Worm (Caenorhabditis elegans) whole organism, young adult: ENCODE data around the gene rsp-6.
A peak's percentile ranks its signal among the peaks of the same experiment; 100 is the strongest.

Source experiments
- B0336.3 ChIP-seq: fragments of 200-800 bp; sonication (Bioruptor generic); IDR thresholded peaks from 2 replicates; pipeline ENCODE4 v1.3.6; 2022; ENCODE audit warnings: missing genetic modification characterization, missing compliant biosample characterization
- F10E7.11 ChIP-seq: sonication (generic microtip); optimal IDR thresholded peaks from 2 replicates; lab custom pipeline; 2017; ENCODE audit warnings: mild to moderate bottlenecking, missing genetic modification characterization, moderate library complexity, missing compliant biosample characterization
- F23B12.7 ChIP-seq: sonication (generic microtip); optimal IDR thresholded peaks from 2 replicates; lab custom pipeline; 2017; ENCODE audit warnings: missing genetic modification characterization, mild to moderate bottlenecking, missing compliant biosample characterization, antibody characterized with exemption, moderate library complexity; ENCODE audit not compliant: insufficient read depth
- F33H1.4 ChIP-seq: fragments of 200-800 bp; sonication (Bioruptor generic); IDR thresholded peaks from 2 replicates; pipeline ENCODE4 v1.3.6; 2022; ENCODE audit warnings: missing genetic modification reagents, missing genetic modification characterization, missing compliant biosample characterization
- F49E8.2 ChIP-seq: sonication (generic microtip); optimal IDR thresholded peaks from 3 replicates; lab custom pipeline; 2017; ENCODE audit warnings: missing genetic modification characterization, mild to moderate bottlenecking, missing compliant biosample characterization, antibody characterized with exemption, moderate library complexity; ENCODE audit not compliant: insufficient read depth
- F55B11.4 ChIP-seq: sonication (generic microtip); optimal IDR thresholded peaks from 2 replicates; lab custom pipeline; 2016; ENCODE audit warnings: missing compliant biosample characterization, missing genetic modification characterization, borderline replicate concordance; ENCODE audit not compliant: insufficient read depth
- T07F8.4 ChIP-seq: sonication (generic microtip); optimal IDR thresholded peaks from 2 replicates; lab custom pipeline; 2016; ENCODE audit warnings: mild to moderate bottlenecking, missing genetic modification characterization, moderate library complexity, missing compliant biosample characterization
- T26A5.8 ChIP-seq: sonication (generic microtip); optimal IDR thresholded peaks from 2 replicates; lab custom pipeline; 2016; ENCODE audit warnings: missing genetic modification characterization, missing compliant biosample characterization
- Y53G8AR.9 ChIP-seq: fragments of 200-800 bp; sonication (Bioruptor generic); conservative IDR thresholded peaks from 2 replicates; pipeline ENCODE4 v1.3.6; 2022; ENCODE audit warnings: missing genetic modification reagents, missing genetic modification characterization, missing compliant biosample characterization
- Y79H2A.3 ChIP-seq: fragments of 200-800 bp; sonication (Bioruptor generic); conservative IDR thresholded peaks from 2 replicates; pipeline ENCODE4 v1.3.6; 2022; ENCODE audit warnings: missing genetic modification reagents, missing genetic modification characterization, missing compliant biosample characterization
- ZK185.1 ChIP-seq: sonication (generic microtip); optimal IDR thresholded peaks from 2 replicates; lab custom pipeline; 2016; ENCODE audit warnings: mild to moderate bottlenecking, missing genetic modification characterization, missing compliant biosample characterization; ENCODE audit not compliant: poor library complexity, severe bottlenecking
- atf-7 ChIP-seq: sonication (generic microtip); optimal IDR thresholded peaks from 2 replicates; lab custom pipeline; 2017; ENCODE audit warnings: mild to moderate bottlenecking, missing genetic modification characterization, missing compliant biosample characterization
- athp-1 ChIP-seq: sonication (generic microtip); optimal IDR thresholded peaks from 2 replicates; lab custom pipeline; 2017; ENCODE audit warnings: mild to moderate bottlenecking, missing genetic modification characterization, missing compliant biosample characterization
- cebp-1 ChIP-seq, 2 experiments: fragments of 200-800 bp in 1 of 2; sonication (Bioruptor generic) in 1 of 2; sonication (generic microtip) in 1 of 2; IDR thresholded peaks in 1 of 2; optimal IDR thresholded peaks in 1 of 2; 2 replicates each; pipeline versions ENCODE4 v1.3.6 to Lab custom; 2017 to 2022; ENCODE audit warnings: missing compliant biosample characterization in 2 of 2, missing genetic modification characterization in 2 of 2, mild to moderate bottlenecking in 1 of 2, missing genetic modification reagents in 1 of 2, moderate library complexity in 1 of 2
- cebp-2 ChIP-seq: fragments of 200-800 bp; sonication (Bioruptor generic); IDR thresholded peaks from 2 replicates; pipeline ENCODE4 v1.3.6; 2022; ENCODE audit warnings: missing genetic modification characterization, missing compliant biosample characterization
- ceh-27 ChIP-seq: fragments of 200-800 bp; sonication (Bioruptor generic); optimal IDR thresholded peaks from 2 replicates; lab custom pipeline; 2018; ENCODE audit warnings: mild to moderate bottlenecking, missing genetic modification characterization, moderate library complexity, missing compliant biosample characterization
- die-1 ChIP-seq: sonication (generic microtip); optimal IDR thresholded peaks from 2 replicates; lab custom pipeline; 2016; ENCODE audit warnings: missing genotype, mild to moderate bottlenecking, missing genetic modification characterization, missing compliant biosample characterization
- egl-44 ChIP-seq: fragments of 200-800 bp; sonication (Bioruptor generic); IDR thresholded peaks from 2 replicates; pipeline ENCODE4 v1.3.6; 2022; ENCODE audit warnings: missing genetic modification reagents, missing genetic modification characterization, missing compliant biosample characterization
- egrh-3 ChIP-seq: fragments of 200-800 bp; sonication (Bioruptor generic); IDR thresholded peaks from 2 replicates; pipeline ENCODE4 v1.3.6; 2022; ENCODE audit warnings: missing genetic modification reagents, missing genetic modification characterization, missing compliant biosample characterization
- hmg-1.2 ChIP-seq: fragments of 200-800 bp; sonication (Bioruptor generic); IDR thresholded peaks from 2 replicates; pipeline ENCODE4 v1.3.6; 2022; ENCODE audit warnings: missing genetic modification reagents, missing genetic modification characterization, missing compliant biosample characterization
- hmg-20 ChIP-seq: fragments of 200-800 bp; sonication (Bioruptor generic); IDR thresholded peaks from 2 replicates; pipeline ENCODE4 v1.3.6; 2022; ENCODE audit warnings: missing genetic modification reagents, missing genetic modification characterization, missing compliant biosample characterization
- hrde-1 ChIP-seq: sonication (generic microtip); optimal IDR thresholded peaks from 2 replicates; lab custom pipeline; 2016; ENCODE audit warnings: missing genetic modification characterization, mild to moderate bottlenecking, missing compliant biosample characterization, moderate library complexity, missing genotype, missing genetic modification reagents, borderline replicate concordance
- hsf-1 ChIP-seq: fragments of 200-800 bp; sonication (Bioruptor generic); IDR thresholded peaks from 2 replicates; pipeline ENCODE4 v1.3.6; 2022; ENCODE audit warnings: missing genetic modification reagents, missing genetic modification characterization, missing compliant biosample characterization
- lin-26 ChIP-seq: fragments of 200-800 bp; sonication (Bioruptor generic); IDR thresholded peaks from 2 replicates; pipeline ENCODE4 v1.3.6; 2022; ENCODE audit warnings: missing genetic modification reagents, missing genetic modification characterization, missing compliant biosample characterization
- lin-35 ChIP-seq, 3 experiments: fragments of 150-350 bp in 2 of 3; sonication (generic microtip) in 1 of 3; optimal IDR thresholded peaks; 2 replicates each; lab custom pipeline; 2014 to 2018; ENCODE audit warnings: missing biosample characterization in 3 of 3, missing genetic modification characterization in 3 of 3, missing genetic modification reagents in 3 of 3
- lin-54 ChIP-seq: fragments of 200-800 bp; sonication (Bioruptor generic); optimal IDR thresholded peaks from 2 replicates; lab custom pipeline; 2018; ENCODE audit warnings: mild to moderate bottlenecking, missing genetic modification characterization, missing compliant biosample characterization
- madf-3 ChIP-seq: fragments of 200-800 bp; sonication (Bioruptor generic); IDR thresholded peaks from 2 replicates; pipeline ENCODE4 v1.3.6; 2022; ENCODE audit warnings: missing genetic modification reagents, missing genetic modification characterization, missing compliant biosample characterization
- madf-6 ChIP-seq: fragments of 200-800 bp; sonication (Bioruptor generic); IDR thresholded peaks from 2 replicates; pipeline ENCODE4 v1.3.6; 2022; ENCODE audit warnings: missing genetic modification reagents, missing genetic modification characterization, missing compliant biosample characterization
- mcd-1 ChIP-seq: fragments of 200-800 bp; sonication (Bioruptor generic); IDR thresholded peaks from 2 replicates; pipeline ENCODE4 v1.3.6; 2022; ENCODE audit warnings: missing genetic modification reagents, missing genetic modification characterization, missing compliant biosample characterization
- mxl-1 ChIP-seq: sonication (generic microtip); optimal IDR thresholded peaks from 2 replicates; lab custom pipeline; 2016; ENCODE audit warnings: missing genetic modification characterization, missing compliant biosample characterization
- nhr-120 ChIP-seq: fragments of 200-800 bp; sonication (Bioruptor generic); IDR thresholded peaks from 2 replicates; pipeline ENCODE4 v1.3.6; 2022; ENCODE audit warnings: missing genetic modification characterization, missing compliant biosample characterization
- nhr-80 ChIP-seq: sonication (generic microtip); optimal IDR thresholded peaks from 2 replicates; lab custom pipeline; 2016; ENCODE audit warnings: missing genetic modification characterization, missing compliant biosample characterization
- pbrm-1 ChIP-seq: fragments of 200-800 bp; sonication (Bioruptor generic); IDR thresholded peaks from 2 replicates; pipeline ENCODE4 v1.3.6; 2022; ENCODE audit warnings: missing genetic modification reagents, missing genetic modification characterization, missing compliant biosample characterization
- rcor-1 ChIP-seq: fragments of 200-800 bp; sonication (Bioruptor generic); IDR thresholded peaks from 2 replicates; pipeline ENCODE4 v1.3.6; 2022; ENCODE audit warnings: missing genetic modification reagents, missing genetic modification characterization, missing compliant biosample characterization
- repo-1 ChIP-seq: sonication (generic microtip); optimal IDR thresholded peaks from 2 replicates; lab custom pipeline; 2017; ENCODE audit warnings: mild to moderate bottlenecking, missing genetic modification characterization, missing compliant biosample characterization
- tbp1 ChIP-seq: fragments of 200-800 bp; sonication (Bioruptor generic); optimal IDR thresholded peaks from 2 replicates; lab custom pipeline; 2018; ENCODE audit warnings: mild to moderate bottlenecking, missing genetic modification characterization, missing compliant biosample characterization
- tlf-1 ChIP-seq: fragments of 200-800 bp; sonication (Bioruptor generic); optimal IDR thresholded peaks from 2 replicates; lab custom pipeline; 2018; ENCODE audit warnings: mild to moderate bottlenecking, missing genetic modification characterization, missing compliant biosample characterization
- zim-3 ChIP-seq: sonication (generic microtip); optimal IDR thresholded peaks from 2 replicates; lab custom pipeline; 2017; ENCODE audit warnings: mild to moderate bottlenecking, missing genetic modification characterization, moderate library complexity, missing compliant biosample characterization

The rsp-6 gene

ce11 chrIV:7785506-7786065 is 5.4 kb downstream of the rsp-6 start, which contains the start of gene tag-322 (continued):
- no peak for TF ChIP-seq nhr-120 (GFP tag; lab: Robert Waterston, UW)
- peak; percentile 39 for TF ChIP-seq F49E8.2 (tag; lab: Kevin White, UChicago)
- TF ChIP-seq F23B12.7 (tag; lab: Kevin White, UChicago) = peak; percentile 28
- no peak for TF ChIP-seq rcor-1
- TF ChIP-seq hmg-1.2 (GFP tag; lab: Robert Waterston, UW) = 0 out of 2 replicates have a peak, but pooled peaks have one; percentile 6
- TF ChIP-seq hmg-20 (GFP tag; lab: Robert Waterston, UW) = no peak
- peak in 1 of 3 experiments; percentile 62 for TF ChIP-seq lin-35 (GFP tag; optimal IDR thresholded peaks at IDR 0.05; lab: Kevin White, UChicago)
- TF ChIP-seq cebp-2 (GFP tag; lab: Robert Waterston, UW) = no peak
- TF ChIP-seq ceh-27 (GFP tag; lab: Kevin White, UChicago) = peak; percentile 1
- TF ChIP-seq egl-44 = no peak
- TF ChIP-seq egrh-3 = no peak
- TF ChIP-seq pbrm-1 = 0 out of 2 replicates have a peak, but pooled peaks have one; percentile 30

DNA sequence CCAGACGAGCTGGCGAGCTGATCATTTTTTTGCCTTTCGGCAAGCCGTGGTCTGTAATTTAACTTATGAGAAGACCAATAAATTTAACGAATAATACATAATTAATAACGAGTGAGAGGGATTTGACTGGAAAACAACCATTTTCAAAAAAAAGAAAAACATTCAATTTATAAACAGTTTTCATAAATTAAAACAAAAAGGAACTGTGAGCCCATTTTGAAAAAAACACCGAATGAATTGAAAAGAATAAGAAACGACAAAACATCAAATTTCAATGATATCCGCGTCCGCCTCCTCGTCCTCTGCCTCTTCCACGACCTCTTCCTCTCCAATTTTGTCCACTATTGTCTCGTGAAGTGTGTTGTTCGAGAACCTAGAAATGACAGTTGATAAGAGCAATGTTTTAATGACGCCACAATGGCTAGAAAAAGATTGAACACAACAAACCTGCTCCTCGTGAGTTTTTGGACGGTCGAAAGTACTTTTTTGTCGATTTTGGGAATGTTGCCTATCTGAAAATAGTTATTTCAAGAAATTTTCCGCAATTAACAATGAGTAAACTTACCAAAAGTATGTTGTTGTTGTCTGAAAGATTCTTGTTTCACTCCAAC is 7.1 kb downstream of the rsp-6 start, which contains the start of gene tag-321:
TSS of gene tag-321 (minus strand) at position 51 of the 611 bp plus-strand sequence.
- TF ChIP-seq T26A5.8 = no peak
- 0 out of 2 replicates have a peak, but pooled peaks have one; percentile 44 for TF ChIP-seq hsf-1 (GFP tag; lab: Robert Waterston, UW)
- no peak for TF ChIP-seq lin-54 (GFP tag; lab: Kevin White, UChicago)
- TF ChIP-seq zim-3 = no peak
- peak; percentile 63 for TF ChIP-seq nhr-80 (tag; lab: Kevin White, UChicago)

ce11 chrIV:7782292-7782691 is 8.7 kb downstream of the rsp-6 start, which contains the start of gene sec-10:
sec-10 (minus strand) TSS chrIV:7782499.
- TF ChIP-seq B0336.3 (GFP tag; lab: Robert Waterston, UW) (peak; percentile 72; the same call in 1 of the 2 replicates), atf-7 (tag; lab: Kevin White, UChicago) (peak; percentile 16), F55B11.4 (tag; lab: Kevin White, UChicago) (no peak), tbp1 (GFP tag; lab: Kevin White, UChicago) (peak; percentile 19), mxl-1 (tag; lab: Kevin White, UChicago) (no peak), pbrm-1 (0 out of 2 replicates have a peak, but pooled peaks have one; percentile 35), ZK185.1 (tag; lab: Kevin White, UChicago) (peak; percentile 20), die-1 (no peak), madf-6 (peak; percentile 16; the same call in 1 of the 2 replicates), madf-3 (GFP tag; lab: Robert Waterston, UW) (0 out of 2 replicates have a peak, but pooled peaks have one; percentile 40), athp-1 (tag; lab: Kevin White, UChicago) (peak; percentile 73), tlf-1 (peak; percentile 28), T07F8.4 (tag; lab: Kevin White, UChicago) (no peak), lin-26 (no peak), Y53G8AR.9 (GFP tag; lab: Robert Waterston, UW) (peak; percentile 87), mcd-1 (peak; percentile 35; the same call in 1 of the 2 replicates), repo-1 (tag; lab: Kevin White, UChicago) (peak; percentile 12)

ce11 chrIV:7778865-7779264 is 12.2 kb downstream of the rsp-6 start, which contains the start of gene rpap-3:
rpap-3 (minus strand) TSS chrIV:7778965.
- TF ChIP-seq F10E7.11 (no peak), cebp-1 (GFP tag; IDR thresholded peaks at IDR 0.05; lab: Robert Waterston, UW) (no peak), cebp-1 (tag; optimal IDR thresholded peaks at IDR 0.05; lab: Kevin White, UChicago) (peak; percentile 8), lin-35 (GFP tag; optimal IDR thresholded peaks at IDR 0.05; lab: Kevin White, UChicago) (no peak), Y79H2A.3 (GFP tag; lab: Robert Waterston, UW) (no peak), hrde-1 (peak; percentile 8), F33H1.4 (GFP tag; lab: Robert Waterston, UW) (no peak), madf-6 (peak; percentile 30; the same call in 1 of the 2 replicates)
